Worm (Caenorhabditis elegans): Measurements from ENCODE around the gene lin-42.
"Not testable (repeated sequence)": the region's sequence is repeated elsewhere in the genome, so short reads cannot be mapped to it uniquely, and the experiment has no call there.

DNA sequence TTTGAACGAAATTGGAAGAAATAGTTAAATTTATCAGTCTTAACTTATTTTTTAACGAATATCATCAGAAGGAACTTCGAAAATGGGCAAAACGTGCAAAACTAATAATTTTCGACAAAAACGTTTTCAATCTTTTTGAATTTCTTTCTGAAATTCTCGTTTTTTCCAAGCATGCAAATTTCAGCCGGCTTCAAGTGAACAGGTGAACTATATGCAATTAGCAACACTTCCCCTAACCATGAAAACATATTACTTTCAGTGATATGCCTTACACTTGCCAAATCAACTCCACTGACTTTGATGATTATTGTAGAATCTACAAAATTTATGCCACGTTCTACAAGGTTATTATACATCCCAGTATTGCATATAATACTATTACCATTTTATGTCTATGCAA is 26.2 kb upstream of the lin-42 start, which contains the start of gene srz-63:
- TF ChIP-seq fkh-10 (GFP tag; optimal IDR thresholded peaks at IDR 0.05); ceh-2 (tag; optimal IDR thresholded peaks at IDR 0.05); lim-6 (tag; optimal IDR thresholded peaks at IDR 0.05); pqm-1 (tag; optimal IDR thresholded peaks at IDR 0.05); pha-4 (tag; optimal IDR thresholded peaks at IDR 0.05): not testable (repeated sequence)

All from whole organism, late embryonic.